Fruit fly (Drosophila melanogaster): Measurements from ENCODE around the gene Pgant35A.

Pgant35A gene

DNA sequence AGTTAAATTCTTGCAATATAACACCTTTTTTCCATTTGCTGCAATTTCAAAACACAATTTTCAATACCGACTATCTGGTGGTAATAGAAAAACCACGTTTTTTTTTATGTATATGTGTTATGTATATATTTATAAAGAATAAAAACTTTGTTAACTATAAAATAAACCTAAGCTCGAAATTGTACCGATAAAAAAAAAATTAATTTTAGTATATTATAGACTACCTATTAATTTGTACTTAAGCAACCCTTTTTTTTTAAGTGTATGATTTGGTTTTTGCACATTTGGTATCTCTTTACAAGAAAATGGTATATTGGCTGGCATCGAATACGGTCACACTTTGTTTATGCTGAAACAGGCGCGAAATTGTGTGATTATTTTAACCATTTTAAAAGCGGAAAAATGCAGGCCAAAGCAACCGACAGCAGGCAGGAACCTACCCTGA is 2.7 kb downstream of the Pgant35A start, which contains the start of gene spel1:
spel1 (plus strand) TSS at position 334 of the 445 bp plus-strand sequence.
- TF ChIP-seq dac (GFP tag; optimal IDR thresholded peaks at IDR 0.05) (no peak), Sox14 (GFP tag; optimal IDR thresholded peaks at IDR 0.05) (peak; percentile 15), CG11762 (GFP tag; optimal IDR thresholded peaks at IDR 0.05; ENCODE audit: insufficient read depth) (peak; percentile 43), CG6792 (GFP tag; optimal IDR thresholded peaks at IDR 0.05) (peak; percentile 51), dsx (GFP tag; optimal IDR thresholded peaks at IDR 0.05; ENCODE audit: poor library complexity, severe bottlenecking) (peak; percentile 70), net (GFP tag; optimal IDR thresholded peaks at IDR 0.05) (peak; percentile 53), cyc (GFP tag; optimal IDR thresholded peaks at IDR 0.05) (peak; percentile 59), CG3032 (tag; optimal IDR thresholded peaks at IDR 0.05) (peak; percentile 76), Sox15 (GFP tag; optimal IDR thresholded peaks at IDR 0.05) (peak; percentile 30), CG4318 (GFP tag; optimal IDR thresholded peaks at IDR 0.05) (peak; percentile 40), vri (GFP tag; optimal IDR thresholded peaks at IDR 0.05) (no peak), lz (GFP tag; optimal IDR thresholded peaks at IDR 0.05) (peak; percentile 40), CG8119 (GFP tag; IDR thresholded peaks at IDR 0.05) (peak; percentile 84), CG16779 (tag; optimal IDR thresholded peaks at IDR 0.05) (peak; percentile 21), Eip78C (GFP tag) (peak; percentile 85), eg (GFP tag; IDR thresholded peaks at IDR 0.05) (peak; percentile 86), svp (GFP tag) (peak; percentile 68), Sox102F (GFP tag; optimal IDR thresholded peaks at IDR 0.05) (peak; percentile 26), CG8632 (GFP tag; optimal IDR thresholded peaks at IDR 0.05) (peak; percentile 72), Eip93F (GFP tag; optimal IDR thresholded peaks at IDR 0.05) (peak; percentile 3), Gug (GFP tag; IDR thresholded peaks at IDR 0.05) (peak; percentile 78), CG10631 (GFP tag; optimal IDR thresholded peaks at IDR 0.05) (peak; percentile 78), CG32006 (GFP tag; optimal IDR thresholded peaks at IDR 0.05) (peak; percentile 73), pdm3 (GFP tag; optimal IDR thresholded peaks at IDR 0.05) (peak; percentile 49), topi (GFP tag; optimal IDR thresholded peaks at IDR 0.05) (peak; percentile 32), CG7368 (GFP tag; optimal IDR thresholded peaks at IDR 0.05) (peak; percentile 36), Lpt (GFP tag; optimal IDR thresholded peaks at IDR 0.05) (peak; percentile 58), CG8319 (GFP tag; optimal IDR thresholded peaks at IDR 0.05) (no peak), acj6 (GFP tag; optimal IDR thresholded peaks at IDR 0.05) (peak; percentile 66), Hr39 (GFP tag; optimal IDR thresholded peaks at IDR 0.05) (peak; percentile 21), CG31627 (GFP tag; optimal IDR thresholded peaks at IDR 0.05) (peak; percentile 39), OdsH (GFP tag; optimal IDR thresholded peaks at IDR 0.05) (peak; percentile 71), CG6854 (GFP tag; optimal IDR thresholded peaks at IDR 0.05) (no peak), Smox (GFP tag; optimal IDR thresholded peaks at IDR 0.05) (peak; percentile 38), Hr38 (GFP tag; optimal IDR thresholded peaks at IDR 0.05) (no peak), fd85E (GFP tag; optimal IDR thresholded peaks at IDR 0.05) (no peak), fkh (GFP tag; optimal IDR thresholded peaks at IDR 0.05) (no peak), CG6808 (GFP tag; optimal IDR thresholded peaks at IDR 0.05) (peak; percentile 48), CG34406 (GFP tag; optimal IDR thresholded peaks at IDR 0.05) (peak; percentile 79), spab (GFP tag; optimal IDR thresholded peaks at IDR 0.05) (peak; percentile 37), Ets21C (GFP tag; optimal IDR thresholded peaks at IDR 0.05) (no peak), fd59A (GFP tag; optimal IDR thresholded peaks at IDR 0.05) (no peak), CG15336 (GFP tag; IDR thresholded peaks at IDR 0.05) (peak; percentile 80), CG11902 (GFP tag; optimal IDR thresholded peaks at IDR 0.05) (peak; percentile 13), achi (GFP tag; optimal IDR thresholded peaks at IDR 0.05) (peak; percentile 67), CG11294 (GFP tag; IDR thresholded peaks at IDR 0.05) (peak; percentile 55; the same call in 1 of the 2 replicates), salr (GFP tag; optimal IDR thresholded peaks at IDR 0.05) (peak in 1 of 2 experiments; percentile 53), ss (GFP tag; optimal IDR thresholded peaks at IDR 0.05) (peak in 1 of 2 experiments; percentile 18), CG1621 (tag; optimal IDR thresholded peaks at IDR 0.05) (no peak), Blimp-1 (GFP tag; optimal IDR thresholded peaks at IDR 0.05) (no peak), CG10669 (GFP tag; optimal IDR thresholded peaks at IDR 0.05) (peak; percentile 57), CG9139 (GFP tag; optimal IDR thresholded peaks at IDR 0.05) (no peak)
